Fruit fly (Drosophila melanogaster) whole organism, embryonic: Measurements from ENCODE around the gene CG4066.

Experiments
- Aef1 ChIP-seq: fragments of 200-800 bp; sonication (Bioruptor generic); IDR thresholded peaks from 3 replicates; pipeline ENCODE4 v1.3.6; 2022; ENCODE audit warnings: missing biosample characterization, missing genetic modification characterization
- Bdp1 ChIP-seq: fragments of 200-800 bp; sonication (Bioruptor generic); optimal IDR thresholded peaks from 3 replicates; lab custom pipeline; 2016; ENCODE audit warnings: missing biosample characterization, missing genetic modification characterization
- CG10543 ChIP-seq: fragments of 200-800 bp; sonication (Bioruptor generic); optimal IDR thresholded peaks from 3 replicates; lab custom pipeline; 2017; ENCODE audit warnings: missing biosample characterization, mild to moderate bottlenecking, missing genetic modification characterization, moderate library complexity
- CG10654 ChIP-seq: fragments of 200-800 bp; sonication (Bioruptor generic); optimal IDR thresholded peaks from 2 replicates; lab custom pipeline; 2016; ENCODE audit warnings: missing biosample characterization, missing genetic modification characterization
- CG10959 ChIP-seq: fragments of 200-800 bp; sonication (Bioruptor generic); IDR thresholded peaks from 2 replicates; pipeline ENCODE4 v1.3.6; 2022; ENCODE audit warnings: missing biosample characterization, missing genetic modification characterization
- CG10979 ChIP-seq: fragments of 200-800 bp; sonication (Bioruptor generic); optimal IDR thresholded peaks from 2 replicates; lab custom pipeline; 2018; ENCODE audit warnings: missing biosample characterization, mild to moderate bottlenecking, missing genetic modification characterization, moderate library complexity
- CG11456 ChIP-seq: fragments of 200-800 bp; sonication (Bioruptor generic); IDR thresholded peaks from 3 replicates; pipeline ENCODE4 v1.3.6; 2022; ENCODE audit warnings: missing biosample characterization, missing genetic modification characterization
- CG11723 ChIP-seq: fragments of 200-800 bp; sonication (Bioruptor generic); optimal IDR thresholded peaks from 2 replicates; lab custom pipeline; 2017; ENCODE audit warnings: missing biosample characterization, mild to moderate bottlenecking, missing genetic modification characterization
- CG13287 ChIP-seq: fragments of 200-800 bp; sonication (Bioruptor generic); IDR thresholded peaks from 2 replicates; pipeline ENCODE4 v1.3.6; 2022; ENCODE audit warnings: missing biosample characterization, missing genetic modification characterization; ENCODE audit not compliant: partially characterized antibody
- CG17359 ChIP-seq: fragments of 200-800 bp; sonication (Bioruptor generic); optimal IDR thresholded peaks from 3 replicates; lab custom pipeline; 2018; ENCODE audit warnings: missing biosample characterization, mild to moderate bottlenecking, missing genetic modification characterization, moderate library complexity
- CG17385 ChIP-seq: fragments of 200-800 bp; sonication (Bioruptor generic); optimal IDR thresholded peaks from 3 replicates; lab custom pipeline; 2018; ENCODE audit warnings: missing biosample characterization, mild to moderate bottlenecking, missing genetic modification characterization
- CG18011 ChIP-seq: fragments of 200-800 bp; sonication (Bioruptor generic); optimal IDR thresholded peaks from 2 replicates; lab custom pipeline; 2017; ENCODE audit warnings: missing biosample characterization, missing genetic modification characterization, mild to moderate bottlenecking, moderate library complexity, missing genotype
- CG1832 ChIP-seq: fragments of 200-800 bp; sonication (Bioruptor generic); optimal IDR thresholded peaks from 2 replicates; lab custom pipeline; 2017; ENCODE audit warnings: missing biosample characterization, mild to moderate bottlenecking, missing genetic modification characterization, inconsistent platforms
- CG3726 ChIP-seq: fragments of 200-800 bp; sonication (Bioruptor generic); IDR thresholded peaks from 3 replicates; pipeline ENCODE4, ENCODE4 v1.3.6; 2022; ENCODE audit warnings: missing biosample characterization, missing genetic modification characterization
- CG4707 ChIP-seq: fragments of 200-800 bp; sonication (Bioruptor generic); optimal IDR thresholded peaks from 2 replicates; lab custom pipeline; 2018; ENCODE audit warnings: missing biosample characterization, mild to moderate bottlenecking, missing genetic modification characterization, moderate library complexity
- CG9876 ChIP-seq: fragments of 200-800 bp; sonication (Bioruptor generic); optimal IDR thresholded peaks from 2 replicates; lab custom pipeline; 2016; ENCODE audit warnings: missing biosample characterization, missing genetic modification characterization
- CHES-1-like ChIP-seq: fragments of 200-800 bp; sonication (Bioruptor generic); optimal IDR thresholded peaks from 2 replicates; lab custom pipeline; 2016; ENCODE audit warnings: missing biosample characterization, missing genetic modification characterization
- Deaf1 ChIP-seq: fragments of 200-800 bp; optimal IDR thresholded peaks from 3 replicates; lab custom pipeline; 2019; ENCODE audit warnings: missing biosample characterization, mild to moderate bottlenecking, missing genetic modification characterization, moderate library complexity
- Doc3 ChIP-seq: fragments of 200-800 bp; sonication (Bioruptor generic); IDR thresholded peaks from 3 replicates; pipeline ENCODE4 v1.3.6; 2022; ENCODE audit warnings: missing biosample characterization, missing genetic modification characterization; ENCODE audit not compliant: partially characterized antibody
- E2f2 ChIP-seq: fragments of 200-800 bp; sonication (Bioruptor generic); IDR thresholded peaks from 2 replicates; pipeline ENCODE4 v1.3.6; 2022; ENCODE audit warnings: missing biosample characterization, missing genetic modification characterization
- Elba2 ChIP-seq: fragments of 200-800 bp; sonication (Bioruptor generic); optimal IDR thresholded peaks from 3 replicates; lab custom pipeline; 2016; ENCODE audit warnings: missing biosample characterization, missing genetic modification characterization
- GATAe ChIP-seq: fragments of 200-800 bp; sonication (Bioruptor generic); conservative IDR thresholded peaks from 2 replicates; pipeline ENCODE4 v1.3.6; 2022; ENCODE audit warnings: missing biosample characterization, missing genetic modification characterization
- Kr ChIP-seq: fragments of 200-800 bp; sonication (Bioruptor generic); optimal IDR thresholded peaks from 2 replicates; lab custom pipeline; 2017; ENCODE audit warnings: missing biosample characterization, mild to moderate bottlenecking, missing genetic modification characterization
- Lhr ChIP-seq: fragments of 200-800 bp; sonication (Bioruptor generic); optimal IDR thresholded peaks from 3 replicates; lab custom pipeline; 2017; ENCODE audit warnings: mild to moderate bottlenecking, missing biosample characterization, missing genetic modification reagents, missing genetic modification characterization
- MTF-1 ChIP-seq: fragments of 200-800 bp; sonication (Bioruptor generic); optimal IDR thresholded peaks from 2 replicates; lab custom pipeline; 2018; ENCODE audit warnings: missing biosample characterization, mild to moderate bottlenecking, missing genetic modification characterization, borderline replicate concordance
- Max ChIP-seq: fragments of 200-800 bp; sonication (Bioruptor generic); optimal IDR thresholded peaks from 2 replicates; lab custom pipeline; 2016; ENCODE audit warnings: missing biosample characterization, mild to moderate bottlenecking, missing genetic modification characterization
- Meics ChIP-seq: fragments of 200-800 bp; sonication (Bioruptor generic); optimal IDR thresholded peaks from 2 replicates; lab custom pipeline; 2017; ENCODE audit warnings: missing biosample characterization, mild to moderate bottlenecking, missing genetic modification characterization
- Nf-YB ChIP-seq: fragments of 200-800 bp; sonication (Bioruptor generic); optimal IDR thresholded peaks from 3 replicates; lab custom pipeline; 2019; ENCODE audit warnings: missing biosample characterization, mild to moderate bottlenecking, missing genetic modification characterization, moderate library complexity
- Nf-YC ChIP-seq: fragments of 200-800 bp; optimal IDR thresholded peaks from 3 replicates; lab custom pipeline; 2019; ENCODE audit warnings: missing biosample characterization, mild to moderate bottlenecking, missing genetic modification characterization, moderate library complexity
- Opbp ChIP-seq: fragments of 200-800 bp; sonication (Bioruptor generic); IDR thresholded peaks from 3 replicates; pipeline ENCODE4 v1.3.6; 2022; ENCODE audit warnings: missing biosample characterization, missing genetic modification characterization; ENCODE audit not compliant: partially characterized antibody
- Taf1 ChIP-seq: fragments of 200-800 bp; sonication (Bioruptor generic); IDR thresholded peaks from 2 replicates; pipeline ENCODE4 v1.3.6; 2022; ENCODE audit warnings: missing biosample characterization, missing genetic modification characterization
- bbx ChIP-seq: fragments of 200-800 bp; sonication (Bioruptor generic); IDR thresholded peaks from 2 replicates; pipeline ENCODE4 v1.3.6; 2022; ENCODE audit warnings: missing biosample characterization, missing genetic modification characterization; ENCODE audit not compliant: partially characterized antibody
- bcd ChIP-seq: fragments of 200-800 bp; sonication (Bioruptor generic); optimal IDR thresholded peaks from 2 replicates; lab custom pipeline; 2017; ENCODE audit warnings: missing biosample characterization, mild to moderate bottlenecking, missing genetic modification characterization
- br ChIP-seq: fragments of >200 bp; optimal IDR thresholded peaks from 2 replicates; lab custom pipeline; 2017
- cg ChIP-seq: fragments of 200-800 bp; sonication (Bioruptor generic); optimal IDR thresholded peaks from 3 replicates; lab custom pipeline; 2019; ENCODE audit warnings: missing biosample characterization, mild to moderate bottlenecking, missing genetic modification characterization, moderate library complexity
- crc ChIP-seq: fragments of 200-800 bp; sonication (Bioruptor generic); optimal IDR thresholded peaks from 2 replicates; lab custom pipeline; 2016; ENCODE audit warnings: missing biosample characterization, missing genetic modification characterization
- en ChIP-seq: fragments of 200-800 bp; sonication (Bioruptor generic); optimal IDR thresholded peaks from 2 replicates; lab custom pipeline; 2016; ENCODE audit warnings: missing biosample characterization, missing genetic modification characterization
- insv ChIP-seq, 2 experiments: fragments of 200-800 bp; sonication (Bioruptor generic); optimal IDR thresholded peaks; 3 replicates each; lab custom pipeline; 2016 to 2018; ENCODE audit warnings: missing biosample characterization in 2 of 2, missing genetic modification characterization in 2 of 2
- mirr ChIP-seq: fragments of 200-800 bp; sonication (Bioruptor generic); optimal IDR thresholded peaks from 3 replicates; lab custom pipeline; 2018; ENCODE audit warnings: missing biosample characterization, mild to moderate bottlenecking, missing genetic modification characterization
- nerfin-2 ChIP-seq: fragments of 200-800 bp; sonication (Bioruptor generic); IDR thresholded peaks from 2 replicates; pipeline ENCODE4 v1.3.6; 2022; ENCODE audit warnings: missing biosample characterization, missing genetic modification characterization; ENCODE audit not compliant: partially characterized antibody
- nom ChIP-seq: fragments of 200-800 bp; sonication (Bioruptor generic); optimal IDR thresholded peaks from 2 replicates; lab custom pipeline; 2017; ENCODE audit warnings: missing biosample characterization, missing genetic modification characterization, mild to moderate bottlenecking, moderate library complexity, missing genetic modification reagents
- schlank ChIP-seq: fragments of 200-800 bp; sonication (Bioruptor generic); optimal IDR thresholded peaks from 2 replicates; lab custom pipeline; 2018; ENCODE audit warnings: missing biosample characterization, mild to moderate bottlenecking, missing genetic modification characterization
- sens ChIP-seq: fragments of 200-800 bp; sonication (Bioruptor generic); peaks from one replicate; lab custom pipeline; 2016; ENCODE audit warnings: missing biosample characterization, missing genetic modification characterization
- slbo ChIP-seq: fragments of 200-800 bp; sonication (Bioruptor generic); IDR thresholded peaks from 2 replicates; pipeline ENCODE4 v1.3.6; 2022; ENCODE audit warnings: missing biosample characterization, missing genetic modification characterization
- sqz ChIP-seq: fragments of 200-800 bp; sonication (Bioruptor generic); optimal IDR thresholded peaks from 3 replicates; lab custom pipeline; 2018; ENCODE audit warnings: missing biosample characterization, mild to moderate bottlenecking, missing genetic modification characterization
- sr ChIP-seq: fragments of 200-800 bp; sonication (Bioruptor generic); IDR thresholded peaks from 3 replicates; pipeline ENCODE4 v1.3.6; 2022; ENCODE audit warnings: missing biosample characterization, missing genetic modification characterization
- unc-4 ChIP-seq: fragments of 200-800 bp; sonication (Bioruptor generic); IDR thresholded peaks from 2 replicates; pipeline ENCODE4 v1.3.6; 2022; ENCODE audit warnings: missing biosample characterization, missing genetic modification characterization; ENCODE audit not compliant: partially characterized antibody
- vnd ChIP-seq: fragments of 200-800 bp; sonication (Bioruptor generic); IDR thresholded peaks from 3 replicates; pipeline ENCODE4 v1.3.6; 2022; ENCODE audit warnings: missing biosample characterization, missing genetic modification characterization; ENCODE audit not compliant: partially characterized antibody
- zen2 ChIP-seq: fragments of 200-800 bp; sonication (Bioruptor generic); IDR thresholded peaks from 3 replicates; pipeline ENCODE4 v1.3.6; 2022; ENCODE audit warnings: missing biosample characterization, missing genetic modification characterization; ENCODE audit not compliant: partially characterized antibody

CG4066 gene

dm6 chr3R:12280729-12281342 is 30.3 kb upstream of the CG4066 start (continued):
- TF ChIP-seq Nf-YB (GFP tag; lab: Kevin White, UChicago) (peak; percentile 99), Deaf1 (tag; lab: Kevin White, UChicago) (peak; percentile 96), bcd (GFP tag; lab: Kevin White, UChicago) (no peak), sens (GFP tag; lab: Kevin White, UChicago) (peak; percentile 59), CG10654 (GFP tag; lab: Kevin White, UChicago) (no peak), CG9876 (no peak), CHES-1-like (GFP tag; lab: Kevin White, UChicago) (no peak), CG13287 (GFP tag; lab: Robert Waterston, UW) (peak; percentile 68; the same call in 1 of the 2 replicates), en (GFP tag; lab: Kevin White, UChicago) (no peak), CG18011 (GFP tag; lab: Kevin White, UChicago) (peak; percentile 81), Kr (GFP tag; lab: Kevin White, UChicago) (no peak), nom (GFP tag; lab: Kevin White, UChicago) (peak; percentile 6), CG17385 (peak; percentile 11), Nf-YC (peak; percentile 98), schlank (no peak), E2f2 (GFP tag; lab: Robert Waterston, UW) (no peak), CG17359 (tag; lab: Kevin White, UChicago) (no peak), cg (GFP tag; lab: Kevin White, UChicago) (peak; percentile 95), Opbp (GFP tag; lab: Robert Waterston, UW) (peak; percentile 81; the same call in 2 of the 3 replicates), bbx (GFP tag; lab: Robert Waterston, UW) (peak; percentile 89), Max (GFP tag; lab: Kevin White, UChicago) (no peak), Aef1 (no peak), CG11723 (GFP tag; lab: Kevin White, UChicago) (no peak), Elba2 (GFP tag; lab: Kevin White, UChicago) (no peak), Meics (GFP tag; lab: Kevin White, UChicago) (no peak), CG4707 (GFP tag; lab: Kevin White, UChicago) (no peak), CG1832 (GFP tag; lab: Kevin White, UChicago) (peak; percentile 98), Bdp1 (no peak), sr (GFP tag; lab: Robert Waterston, UW) (peak; percentile 26; the same call in 1 of the 3 replicates), CG10959 (GFP tag; lab: Robert Waterston, UW) (no peak), CG11456 (GFP tag; lab: Robert Waterston, UW) (no peak), Taf1 (GFP tag; lab: Robert Waterston, UW) (no peak), slbo (GFP tag; lab: Robert Waterston, UW) (no peak; the same call in 1 of the 2 replicates), unc-4 (no peak), crc (GFP tag; lab: Kevin White, UChicago) (no peak), sqz (GFP tag; lab: Kevin White, UChicago) (no peak), CG3726 (GFP tag; lab: Robert Waterston, UW) (no peak), mirr (peak; percentile 12), CG10979 (tag; lab: Kevin White, UChicago) (no peak), CG10543 (GFP tag; lab: Kevin White, UChicago) (peak; percentile 6), vnd (no peak), br (lab: Kevin White, UChicago) (no peak), nerfin-2 (GFP tag; lab: Robert Waterston, UW) (peak; percentile 65; the same call in 1 of the 2 replicates), Doc3 (GFP tag; lab: Robert Waterston, UW) (no peak), Lhr (GFP tag; lab: Kevin White, UChicago) (no peak), insv (GFP tag; optimal IDR thresholded peaks at IDR 0.05; lab: Kevin White, UChicago) (peak; percentile 80 to 96), MTF-1 (GFP tag; lab: Kevin White, UChicago) (no peak), zen2 (GFP tag; lab: Robert Waterston, UW) (peak; percentile 46; the same call in 1 of the 3 replicates), GATAe (GFP tag; lab: Robert Waterston, UW) (no peak)
